Worm (Caenorhabditis elegans) whole organism, early embryonic: Measurements from ENCODE around the gene F13D12.5.

Experiments
- B0310.2 ChIP-seq: sonication (generic microtip); optimal IDR thresholded peaks from 2 replicates; lab custom pipeline; 2016; ENCODE audit warnings: mild to moderate bottlenecking, missing genetic modification characterization, missing compliant biosample characterization
- F13C5.2 ChIP-seq: sonication (generic microtip); optimal IDR thresholded peaks from 2 replicates; lab custom pipeline; 2017; ENCODE audit warnings: mild to moderate bottlenecking, missing genetic modification characterization, inconsistent platforms, missing compliant biosample characterization
- aly-1 ChIP-seq: sonication (generic microtip); optimal IDR thresholded peaks from 2 replicates; lab custom pipeline; 2016; ENCODE audit warnings: missing genetic modification characterization, missing compliant biosample characterization
- ama-1 ChIP-seq: fragments of 150-350 bp; optimal IDR thresholded peaks from 2 replicates; lab custom pipeline; 2014
- ets-7 ChIP-seq: sonication (generic microtip); optimal IDR thresholded peaks from 2 replicates; lab custom pipeline; 2016; ENCODE audit warnings: missing genotype, missing genetic modification characterization, missing compliant biosample characterization
- flt-1 ChIP-seq: fragments of 200-800 bp; sonication (Bioruptor generic); IDR thresholded peaks from 2 replicates; pipeline ENCODE4 v1.3.6; 2022; ENCODE audit warnings: missing genetic modification characterization, missing compliant biosample characterization
- hmbx-1 ChIP-seq: sonication (generic microtip); optimal IDR thresholded peaks from 2 replicates; lab custom pipeline; 2016; ENCODE audit warnings: mild to moderate bottlenecking, missing genetic modification characterization, missing compliant biosample characterization
- scrt-1 ChIP-seq: fragments of 200-800 bp; sonication (Bioruptor generic); IDR thresholded peaks from 2 replicates; pipeline ENCODE4 v1.3.6; 2022; ENCODE audit warnings: missing genetic modification characterization, missing compliant biosample characterization
- sea-1 ChIP-seq: fragments of 200-800 bp; sonication (Bioruptor generic); conservative IDR thresholded peaks from 2 replicates; pipeline ENCODE4 v1.3.6; 2022; ENCODE audit warnings: missing genetic modification characterization, missing compliant biosample characterization
- tbx-11 ChIP-seq: fragments of 200-800 bp; sonication (Bioruptor generic); IDR thresholded peaks from 2 replicates; pipeline ENCODE4 v1.3.6; 2022; ENCODE audit warnings: missing genetic modification characterization, missing compliant biosample characterization

DNA sequence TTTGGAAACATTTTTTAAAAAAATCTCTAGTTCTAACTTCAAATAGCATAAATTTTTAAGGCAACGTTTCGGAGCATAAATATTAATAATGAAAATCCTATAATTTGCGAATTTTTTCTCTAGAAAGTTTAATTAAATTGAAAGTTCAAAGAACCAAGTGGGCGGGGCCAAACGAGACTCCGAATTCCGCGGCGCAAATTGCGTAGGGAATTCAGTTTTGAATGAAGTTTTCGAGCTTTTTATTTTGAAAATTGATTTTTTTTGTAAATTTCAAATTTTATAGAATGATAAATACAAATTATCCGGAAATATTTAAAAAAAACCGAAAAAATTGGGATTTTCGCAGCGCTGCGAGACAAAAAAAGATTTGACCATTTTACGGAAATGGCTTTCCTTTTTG is 5.8 kb upstream of the F13D12.5 start:
- no peak for TF ChIP-seq ets-7 (tag; lab: Kevin White, UChicago)
- TF ChIP-seq hmbx-1 (tag; lab: Kevin White, UChicago) = no peak
- TF ChIP-seq scrt-1 (GFP tag; lab: Robert Waterston, UW) = no peak
- no peak for TF ChIP-seq B0310.2 (tag; lab: Kevin White, UChicago)
- no peak for TF ChIP-seq ama-1 (lab: Kevin White, UChicago)
- TF ChIP-seq aly-1 (tag; lab: Kevin White, UChicago) = no peak
- TF ChIP-seq tbx-11 = no peak
- TF ChIP-seq sea-1 = no peak
- no peak for TF ChIP-seq F13C5.2 (tag; lab: Kevin White, UChicago)
- no peak for TF ChIP-seq flt-1 (GFP tag; lab: Robert Waterston, UW)
